Worm (Caenorhabditis elegans) whole organism, L4 larva: ENCODE results near the gene nlp-33.

Source experiments
- F49E8.2 ChIP-seq: sonication (generic microtip); optimal IDR thresholded peaks from 2 replicates; lab custom pipeline; 2016; ENCODE audit warnings: missing compliant biosample characterization, mild to moderate bottlenecking, missing genetic modification characterization, borderline replicate concordance
- ceh-62 ChIP-seq: sonication (generic microtip); optimal IDR thresholded peaks from 2 replicates; lab custom pipeline; 2017; ENCODE audit warnings: missing biosample characterization, missing genetic modification characterization
- lin-29 ChIP-seq: fragments of 200-800 bp; sonication (Bioruptor generic); IDR thresholded peaks from 2 replicates; pipeline ENCODE4 v1.3.6; 2022; ENCODE audit warnings: missing genetic modification reagents, missing genetic modification characterization, missing compliant biosample characterization
- unc-130 ChIP-seq: sonication (generic microtip); optimal IDR thresholded peaks from 2 replicates; lab custom pipeline; 2016; ENCODE audit warnings: missing genetic modification reagents, missing genetic modification characterization, missing compliant biosample characterization

- TF ChIP-seq lin-29 (GFP tag; lab: Robert Waterston, UW) (no peak), unc-130 (GFP tag; lab: Kevin White, UChicago) (peak; percentile 75), ceh-62 (tag; lab: Kevin White, UChicago) (no peak), F49E8.2 (tag; lab: Kevin White, UChicago) (no peak)
Observed at ce11 chrV:11113041-11113574, 34.0 kb upstream of the nlp-33 start, which contains the start of gene erfa-3.
